Worm (Caenorhabditis elegans): ENCODE results near the gene ctf-4.

The ctf-4 gene

ce11 chrV:10947210-10947609 lies 18.1 kb downstream of the ctf-4 start:
- TF ChIP-seq unc-39 (tag; optimal IDR thresholded peaks at IDR 0.05) (no peak), lin-32 (GFP tag; optimal IDR thresholded peaks at IDR 0.05) (no peak), drap-1 (GFP tag; optimal IDR thresholded peaks at IDR 0.05) (no peak), nhr-2 (tag; optimal IDR thresholded peaks at IDR 0.05) (no peak), flh-1 (GFP tag; optimal IDR thresholded peaks at IDR 0.05) (no peak), lin-13 (tag; optimal IDR thresholded peaks at IDR 0.05) (no peak)

ce11 chrV:10944903-10945302 lies 20.4 kb downstream of the ctf-4 start:
- TF ChIP-seq ces-1 (GFP tag; optimal IDR thresholded peaks at IDR 0.05) (peak; percentile 28), cnd-1 (tag; optimal IDR thresholded peaks at IDR 0.05) (no peak), M03D4.4 (tag; optimal IDR thresholded peaks at IDR 0.05) (no peak), ztf-11 (tag; optimal IDR thresholded peaks at IDR 0.05) (no peak), pha-4 (tag; optimal IDR thresholded peaks at IDR 0.05) (no peak), nhr-237 (tag; optimal IDR thresholded peaks at IDR 0.05) (no peak)

- TF ChIP-seq snpc-4 (tag; optimal IDR thresholded peaks at IDR 0.05) (no peak), M03D4.4 (tag; optimal IDR thresholded peaks at IDR 0.05) (no peak), unc-62 (GFP tag; optimal IDR thresholded peaks at IDR 0.05) (no peak), nhr-28 (tag; optimal IDR thresholded peaks at IDR 0.05) (no peak), mab-5 (tag; optimal IDR thresholded peaks at IDR 0.05) (no peak), bed-3 (GFP tag; optimal IDR thresholded peaks at IDR 0.05) (no peak), lin-32 (GFP tag; optimal IDR thresholded peaks at IDR 0.05) (no peak)
Measured at ce11 chrV:10942161-10942560, 23.2 kb downstream of the ctf-4 start, which contains the start of gene zip-9. Gene zip-9 (plus strand): TSS chrV:10942461.

ce11 chrV:10941150-10941549 lies 24.2 kb downstream of the ctf-4 start, which contains the start of gene F17C11.26:
Gene F17C11.26 (plus strand): TSS chrV:10941450.
- no peak for TF ChIP-seq sptf-1 (tag; optimal IDR thresholded peaks at IDR 0.05)

- TF ChIP-seq nhr-12 (tag; optimal IDR thresholded peaks at IDR 0.05) = no peak
- peak; percentile 22 for TF ChIP-seq lsy-2 (tag; optimal IDR thresholded peaks at IDR 0.05)
- TF ChIP-seq unc-62 (GFP tag; optimal IDR thresholded peaks at IDR 0.05) = peak; percentile 75
- no peak for TF ChIP-seq elt-3 (tag; optimal IDR thresholded peaks at IDR 0.05)
- no peak for TF ChIP-seq nhr-237 (tag; optimal IDR thresholded peaks at IDR 0.05)
- TF ChIP-seq zip-8 (tag; optimal IDR thresholded peaks at IDR 0.05) = peak; percentile 66
- TF ChIP-seq blmp-1 (tag; optimal IDR thresholded peaks at IDR 0.05) = peak; percentile 14
- no peak for TF ChIP-seq bed-3 (GFP tag; optimal IDR thresholded peaks at IDR 0.05)
- no peak for TF ChIP-seq ceh-83 (GFP tag; optimal IDR thresholded peaks at IDR 0.05)
- TF ChIP-seq pha-4 (tag; optimal IDR thresholded peaks at IDR 0.05) = peak; percentile 4
- TF ChIP-seq sem-2 (GFP tag; optimal IDR thresholded peaks at IDR 0.05) = no peak
- no peak for TF ChIP-seq tbx-8 (GFP tag; optimal IDR thresholded peaks at IDR 0.05)
- TF ChIP-seq mls-2 (tag; optimal IDR thresholded peaks at IDR 0.05) = no peak
- TF ChIP-seq ceh-39 (tag; optimal IDR thresholded peaks at IDR 0.05) = peak; percentile 43
- TF ChIP-seq unc-39 (tag; optimal IDR thresholded peaks at IDR 0.05) = no peak
- no peak for TF ChIP-seq M03D4.4 (tag; optimal IDR thresholded peaks at IDR 0.05)
- peak; percentile 20 for TF ChIP-seq drap-1 (GFP tag; optimal IDR thresholded peaks at IDR 0.05)
- no peak for TF ChIP-seq ztf-11 (tag; optimal IDR thresholded peaks at IDR 0.05)
- no peak for TF ChIP-seq sptf-1 (tag; optimal IDR thresholded peaks at IDR 0.05)
- peak; percentile 9 for TF ChIP-seq hlh-1 (tag; optimal IDR thresholded peaks at IDR 0.05)
- peak; percentile 50 for TF ChIP-seq mep-1 (tag; optimal IDR thresholded peaks at IDR 0.05)
- no peak for TF ChIP-seq cnd-1 (tag; optimal IDR thresholded peaks at IDR 0.05)
- TF ChIP-seq nhr-28 (tag; optimal IDR thresholded peaks at IDR 0.05) = no peak
- no peak for TF ChIP-seq lin-32 (GFP tag; optimal IDR thresholded peaks at IDR 0.05)
- no peak for TF ChIP-seq elt-1 (tag; optimal IDR thresholded peaks at IDR 0.05; ENCODE audit: borderline replicate concordance, insufficient read depth)
- no peak for TF ChIP-seq lin-13 (tag; optimal IDR thresholded peaks at IDR 0.05)
- no peak for TF ChIP-seq ceh-43 (GFP tag; optimal IDR thresholded peaks at IDR 0.05)
- peak; percentile 68 for TF ChIP-seq nhr-2 (tag; optimal IDR thresholded peaks at IDR 0.05)
- TF ChIP-seq snpc-4 (tag; optimal IDR thresholded peaks at IDR 0.05) = no peak
- no peak for TF ChIP-seq nhr-76 (tag; optimal IDR thresholded peaks at IDR 0.05)
- TF ChIP-seq mab-5 (tag; optimal IDR thresholded peaks at IDR 0.05) = no peak
- TF ChIP-seq ham-2 (GFP tag; optimal IDR thresholded peaks at IDR 0.05) = peak; percentile 39
- TF ChIP-seq ces-1 (GFP tag; optimal IDR thresholded peaks at IDR 0.05) = peak; percentile 58
- no peak for TF ChIP-seq flh-1 (GFP tag; optimal IDR thresholded peaks at IDR 0.05)
- peak; percentile 34 for TF ChIP-seq unc-120 (tag; optimal IDR thresholded peaks at IDR 0.05; ENCODE audit: poor library complexity, severe bottlenecking)
Measured at ce11 chrV:10940571-10940991, 24.8 kb downstream of the ctf-4 start.

Data from whole organism, mixed stage, embryonic.